Worm (Caenorhabditis elegans) whole organism, late embryonic: ENCODE results near the gene Y75B12A.2.

Experiments
- K09A11.1 ChIP-seq: sonication (generic microtip); optimal IDR thresholded peaks from 2 replicates; lab custom pipeline; 2017; ENCODE audit warnings: antibody characterized with exemption, mild to moderate bottlenecking, missing genetic modification characterization, missing compliant biosample characterization; ENCODE audit not compliant: insufficient read depth
- ama-1 ChIP-seq: fragments of 150-350 bp; optimal IDR thresholded peaks from 2 replicates; lab custom pipeline; 2014
- ceh-34 ChIP-seq: sonication (generic microtip); optimal IDR thresholded peaks from 2 replicates; lab custom pipeline; 2016; ENCODE audit warnings: mild to moderate bottlenecking, missing genetic modification characterization, missing compliant biosample characterization
- ceh-48 ChIP-seq: sonication (generic microtip); optimal IDR thresholded peaks from 2 replicates; lab custom pipeline; 2016; ENCODE audit warnings: missing genetic modification characterization, inconsistent platforms, missing compliant biosample characterization
- elt-2 ChIP-seq: sonication (generic microtip); optimal IDR thresholded peaks from 2 replicates; lab custom pipeline; 2016; ENCODE audit warnings: missing genetic modification reagents, missing genetic modification characterization, missing compliant biosample characterization
- ets-4 ChIP-seq: sonication (generic microtip); optimal IDR thresholded peaks from 2 replicates; lab custom pipeline; 2016; ENCODE audit warnings: missing genetic modification characterization, missing compliant biosample characterization
- hlh-13 ChIP-seq: fragments of 200-800 bp; sonication (Bioruptor generic); optimal IDR thresholded peaks from 2 replicates; lab custom pipeline; 2018; ENCODE audit warnings: mild to moderate bottlenecking, missing genetic modification characterization, missing compliant biosample characterization
- hlh-8 ChIP-seq: sonication (generic microtip); optimal IDR thresholded peaks from 2 replicates; lab custom pipeline; 2016; ENCODE audit warnings: missing genotype, missing genetic modification characterization, missing compliant biosample characterization
- nfya-1 ChIP-seq: sonication (generic microtip); optimal IDR thresholded peaks from 2 replicates; lab custom pipeline; 2017; ENCODE audit warnings: missing genetic modification characterization, mild to moderate bottlenecking, missing compliant biosample characterization, antibody characterized with exemption, moderate library complexity
- odd-2 ChIP-seq: sonication (generic microtip); optimal IDR thresholded peaks from 2 replicates; lab custom pipeline; 2017; ENCODE audit warnings: antibody characterized with exemption, mild to moderate bottlenecking, missing genetic modification characterization, missing compliant biosample characterization
- unc-55 ChIP-seq: sonication (generic microtip); optimal IDR thresholded peaks from 2 replicates; lab custom pipeline; 2017; ENCODE audit warnings: missing biosample characterization, missing genetic modification reagents, missing genetic modification characterization

ce11 chrV:15143798-15144197 is 34.4 kb downstream of the Y75B12A.2 start, which contains the start of gene K08F9.4:
- no peak for TF ChIP-seq ceh-48 (tag; lab: Kevin White, UChicago)
- no peak for TF ChIP-seq K09A11.1 (tag; lab: Kevin White, UChicago)
- no peak for TF ChIP-seq nfya-1
- TF ChIP-seq unc-55 = no peak
- no peak for TF ChIP-seq hlh-13 (GFP tag; lab: Kevin White, UChicago)
- no peak for TF ChIP-seq ceh-34
- no peak for TF ChIP-seq hlh-8 (tag; lab: Kevin White, UChicago)
- TF ChIP-seq ama-1 (lab: Kevin White, UChicago) = no peak
- no peak for TF ChIP-seq elt-2
- TF ChIP-seq ets-4 (tag; lab: Kevin White, UChicago) = no peak
- no peak for TF ChIP-seq odd-2 (tag; lab: Kevin White, UChicago)
